Worm (Caenorhabditis elegans): Measurements from ENCODE around the gene srab-7.

ce11 chrV:3124912-3125311 is 30.1 kb downstream of the srab-7 start, which contains the start of gene Y73C8C.12:
- TF ChIP-seq pes-1 (GFP tag; IDR thresholded peaks at IDR 0.05) (no peak), ceh-36 (tag; optimal IDR thresholded peaks at IDR 0.05) (no peak), sea-1 (GFP tag; conservative IDR thresholded peaks at IDR 0.05) (no peak), ama-1 (optimal IDR thresholded peaks at IDR 0.05) (no peak), F13C5.2 (tag; optimal IDR thresholded peaks at IDR 0.05) (no peak), tbx-37 (GFP tag; conservative IDR thresholded peaks at IDR 0.05) (no peak), scrt-1 (GFP tag; IDR thresholded peaks at IDR 0.05) (no peak), tbx-11 (GFP tag; IDR thresholded peaks at IDR 0.05) (no peak), ets-7 (tag; optimal IDR thresholded peaks at IDR 0.05) (no peak)

Measured in whole organism, early embryonic.